Fruit fly (Drosophila melanogaster) whole organism, pupa: ENCODE data around the gene CG32817.

Experiments
- CG10348 ChIP-seq: fragments of 200-800 bp; sonication (Bioruptor generic); IDR thresholded peaks from 2 replicates; pipeline ENCODE4 v1.3.6; 2022; ENCODE audit warnings: missing biosample characterization, missing genetic modification characterization
- CG12605 ChIP-seq: fragments of 200-800 bp; sonication (Bioruptor generic); IDR thresholded peaks from 2 replicates; pipeline ENCODE4 v1.3.6; 2022; ENCODE audit warnings: missing biosample characterization, missing genetic modification characterization
- CG13204 ChIP-seq: fragments of 200-800 bp; sonication (Bioruptor generic); optimal IDR thresholded peaks from 2 replicates; lab custom pipeline; 2018; ENCODE audit warnings: missing biosample characterization, mild to moderate bottlenecking, missing genetic modification characterization, moderate library complexity
- CG14655 ChIP-seq: fragments of 200-800 bp; sonication (Bioruptor generic); optimal IDR thresholded peaks from 3 replicates; lab custom pipeline; 2017; ENCODE audit warnings: mild to moderate bottlenecking, missing biosample characterization, missing genetic modification reagents, missing genetic modification characterization
- CG15710 ChIP-seq: fragments of 200-800 bp; sonication (Bioruptor generic); optimal IDR thresholded peaks from 2 replicates; lab custom pipeline; 2018; ENCODE audit warnings: missing biosample characterization, mild to moderate bottlenecking, missing genetic modification characterization, moderate library complexity
- CG17806 ChIP-seq: fragments of 200-800 bp; sonication (Bioruptor generic); optimal IDR thresholded peaks from 2 replicates; lab custom pipeline; 2018; ENCODE audit warnings: missing biosample characterization, mild to moderate bottlenecking, missing genetic modification characterization, moderate library complexity
- CG32121 ChIP-seq: fragments of 200-800 bp; sonication (Bioruptor generic); IDR thresholded peaks from 2 replicates; pipeline ENCODE4 v1.3.6; 2022; ENCODE audit warnings: missing biosample characterization, missing genetic modification characterization
- CG34367 ChIP-seq: fragments of 200-800 bp; sonication (Bioruptor generic); optimal IDR thresholded peaks from 2 replicates; lab custom pipeline; 2018; ENCODE audit warnings: missing biosample characterization, mild to moderate bottlenecking, missing genetic modification characterization
- CG4496 ChIP-seq: fragments of 200-800 bp; sonication (Bioruptor generic); IDR thresholded peaks from 3 replicates; pipeline ENCODE4 v1.3.6; 2022; ENCODE audit warnings: missing biosample characterization, missing genetic modification characterization
- CG8159 ChIP-seq: fragments of 200-800 bp; sonication (Bioruptor generic); optimal IDR thresholded peaks from 3 replicates; lab custom pipeline; 2018; ENCODE audit warnings: missing biosample characterization, mild to moderate bottlenecking, missing genetic modification characterization, moderate library complexity
- CG8301 ChIP-seq: fragments of 200-800 bp; sonication (Bioruptor generic); optimal IDR thresholded peaks from 2 replicates; lab custom pipeline; 2018; ENCODE audit warnings: missing biosample characterization, mild to moderate bottlenecking, missing genetic modification characterization
- CG9948 ChIP-seq: fragments of 200-800 bp; sonication (Bioruptor generic); optimal IDR thresholded peaks from 2 replicates; lab custom pipeline; 2018; ENCODE audit warnings: missing biosample characterization, mild to moderate bottlenecking, missing genetic modification characterization, moderate library complexity
- D1 ChIP-seq: fragments of 200-800 bp; sonication (Bioruptor generic); optimal IDR thresholded peaks from 2 replicates; lab custom pipeline; 2018; ENCODE audit warnings: missing biosample characterization, mild to moderate bottlenecking, missing genetic modification characterization, moderate library complexity
- EcR ChIP-seq: fragments of 200-800 bp; sonication (Bioruptor generic); optimal IDR thresholded peaks from 3 replicates; lab custom pipeline; 2019; ENCODE audit warnings: missing biosample characterization, missing genetic modification characterization, mild to moderate bottlenecking, moderate library complexity, missing genetic modification reagents
- Ets98B ChIP-seq: fragments of 200-800 bp; sonication (Bioruptor generic); IDR thresholded peaks from 2 replicates; pipeline ENCODE4 v1.3.6; 2022; ENCODE audit warnings: missing biosample characterization, missing genetic modification characterization
- Pif1A ChIP-seq: fragments of 200-800 bp; sonication (Bioruptor generic); optimal IDR thresholded peaks from 3 replicates; lab custom pipeline; 2016; ENCODE audit warnings: missing biosample characterization, missing genetic modification characterization
- Pif1B ChIP-seq: fragments of 200-800 bp; sonication (Bioruptor generic); optimal IDR thresholded peaks from 3 replicates; lab custom pipeline; 2016; ENCODE audit warnings: missing biosample characterization, missing genetic modification characterization
- Snoo ChIP-seq: fragments of 200-800 bp; sonication (Bioruptor generic); optimal IDR thresholded peaks from 3 replicates; lab custom pipeline; 2017; ENCODE audit warnings: missing biosample characterization, mild to moderate bottlenecking, missing genetic modification characterization, inconsistent platforms
- fd96Ca ChIP-seq: fragments of 200-800 bp; sonication (Bioruptor generic); IDR thresholded peaks from 3 replicates; pipeline ENCODE4 v1.3.6; 2022; ENCODE audit warnings: missing biosample characterization, missing genetic modification characterization
- gl ChIP-seq: fragments of 200-800 bp; sonication (Bioruptor generic); optimal IDR thresholded peaks from 2 replicates; lab custom pipeline; 2018; ENCODE audit warnings: missing biosample characterization, mild to moderate bottlenecking, missing genetic modification characterization
- rn ChIP-seq: fragments of 200-800 bp; sonication (Bioruptor generic); IDR thresholded peaks from 2 replicates; pipeline ENCODE4 v1.3.6; 2022; ENCODE audit warnings: missing biosample characterization, missing genetic modification characterization

The CG32817 gene

DNA sequence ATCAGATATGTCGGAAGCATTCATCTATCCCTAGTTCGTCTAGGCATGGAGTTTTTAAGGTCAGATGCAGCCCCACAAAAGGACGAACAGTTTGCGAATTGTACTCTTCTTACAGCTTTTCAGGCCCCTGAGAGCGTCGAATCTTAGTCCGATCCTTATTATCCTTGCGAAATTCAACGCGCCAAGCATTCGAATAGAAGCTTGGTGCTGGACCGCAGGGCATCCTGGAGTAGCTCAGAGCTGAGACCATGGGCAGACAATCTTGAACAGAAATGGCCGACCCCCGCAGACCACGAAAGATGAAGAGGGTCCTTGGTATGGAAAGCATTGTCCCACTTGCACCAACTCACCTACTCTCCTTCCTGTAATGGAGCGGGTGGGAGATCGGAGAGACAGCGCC lies at the start of gene CG32817:
CG32817 (plus strand) TSS at position 301 of the 400 bp plus-strand sequence.
- no peak for TF ChIP-seq CG32121
- no peak for TF ChIP-seq EcR (GFP tag; lab: Kevin White, UChicago)
- no peak for TF ChIP-seq CG8159 (tag; lab: Kevin White, UChicago)
- no peak for TF ChIP-seq Snoo (tag; lab: Kevin White, UChicago)
- TF ChIP-seq CG14655 (GFP tag; lab: Kevin White, UChicago), result no peak
- TF ChIP-seq CG15710 (tag; lab: Kevin White, UChicago), result no peak
- no peak for TF ChIP-seq CG10348 (GFP tag; lab: Robert Waterston, UW)
- TF ChIP-seq CG13204, result no peak
- TF ChIP-seq Pif1A (GFP tag; lab: Kevin White, UChicago), result no peak
- TF ChIP-seq Pif1B (GFP tag; lab: Kevin White, UChicago), result no peak
- TF ChIP-seq Ets98B (GFP tag; lab: Robert Waterston, UW), result no peak

DNA sequence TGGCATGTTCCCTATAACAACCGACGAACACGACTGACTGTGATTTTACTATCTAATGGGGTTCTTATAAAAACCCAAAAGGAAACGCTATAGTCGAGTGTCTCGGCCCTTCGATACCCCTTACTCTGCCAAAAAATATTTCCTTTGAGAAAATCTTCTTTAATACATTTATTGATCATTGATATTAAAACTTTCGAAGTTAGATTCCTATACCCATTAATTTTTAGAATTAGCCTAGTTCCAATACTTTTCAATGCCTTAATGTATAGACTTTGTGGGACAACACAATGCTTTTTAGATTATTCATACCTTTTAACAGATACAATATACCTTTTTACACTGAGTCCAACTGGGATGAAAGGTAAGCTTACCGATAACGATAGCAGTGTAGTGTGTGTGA lies 41.5 kb upstream of the CG32817 start, which contains the start of gene Pgcl:
Pgcl (minus strand) TSS at position 45 of the 400 bp plus-strand sequence.
- TF ChIP-seq CG15710 (tag; lab: Kevin White, UChicago), result no peak
- no peak for TF ChIP-seq CG8159 (tag; lab: Kevin White, UChicago)
- no peak for TF ChIP-seq CG4496 (GFP tag; lab: Robert Waterston, UW)
- TF ChIP-seq Snoo (tag; lab: Kevin White, UChicago), result no peak

DNA sequence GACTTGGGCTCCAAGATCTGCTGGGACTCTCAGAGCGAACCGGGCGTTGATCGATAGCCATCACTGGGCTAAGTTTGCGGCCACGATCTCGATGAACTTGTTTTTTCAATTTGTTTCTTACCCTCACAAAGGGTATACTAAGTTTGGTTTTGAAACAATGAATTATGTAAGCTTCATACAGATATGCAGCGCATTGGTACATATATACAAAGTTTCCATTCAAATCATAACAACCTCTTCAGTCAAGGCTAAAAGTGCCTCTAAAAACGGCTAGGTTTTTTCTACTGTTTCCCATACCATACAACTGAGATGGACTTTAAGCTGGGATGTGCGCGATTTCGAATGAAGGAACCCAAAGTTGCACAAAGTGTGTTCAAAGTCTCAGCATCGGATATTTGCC lies 37.6 kb upstream of the CG32817 start:
- TF ChIP-seq Ets98B (GFP tag; lab: Robert Waterston, UW), result no peak
- peak; percentile 1 for TF ChIP-seq CG8159 (tag; lab: Kevin White, UChicago)

DNA sequence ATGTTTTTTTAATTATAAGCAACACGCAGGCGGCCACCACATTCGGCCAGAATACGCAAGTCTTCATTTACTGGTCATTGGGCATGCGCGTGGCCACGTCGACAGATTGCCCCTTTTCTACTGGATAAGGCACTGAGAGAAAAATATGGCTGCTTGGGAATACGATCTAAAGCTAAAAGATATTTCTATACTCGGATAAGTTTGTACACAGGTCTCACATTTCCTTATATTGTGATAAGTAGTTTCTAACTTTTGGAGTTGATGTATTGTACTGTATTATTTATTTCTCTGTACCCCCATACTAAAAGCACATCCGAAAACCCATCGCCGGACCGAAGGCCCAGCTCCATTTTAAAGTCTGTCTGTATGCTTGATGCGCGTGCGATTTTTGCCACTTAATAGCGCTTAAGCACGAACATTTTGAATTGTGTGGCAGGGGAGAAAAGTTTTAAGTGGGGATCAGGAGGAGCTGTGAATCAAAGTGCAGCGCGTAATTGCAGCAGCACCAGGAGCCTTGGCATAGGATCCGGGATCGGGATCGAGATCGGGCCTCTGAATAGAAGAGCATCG lies 34.8 kb upstream of the CG32817 start:
- peak; percentile 11 for TF ChIP-seq CG13204
- TF ChIP-seq fd96Ca (GFP tag; lab: Robert Waterston, UW), result no peak
- no peak for TF ChIP-seq CG32121
- no peak for TF ChIP-seq Ets98B (GFP tag; lab: Robert Waterston, UW)
- peak; percentile 73 for TF ChIP-seq CG9948 (tag; lab: Kevin White, UChicago)
- peak; percentile 78 for TF ChIP-seq CG15710 (tag; lab: Kevin White, UChicago)
- no peak for TF ChIP-seq CG10348 (GFP tag; lab: Robert Waterston, UW)
- TF ChIP-seq Pif1A (GFP tag; lab: Kevin White, UChicago), result peak; percentile 46
- TF ChIP-seq CG17806, result peak; percentile 80
- TF ChIP-seq CG14655 (GFP tag; lab: Kevin White, UChicago), result peak; percentile 61
- peak; percentile 23 for TF ChIP-seq D1
- peak; percentile 80 for TF ChIP-seq CG8159 (tag; lab: Kevin White, UChicago)
- peak; percentile 74 for TF ChIP-seq CG34367 (tag; lab: Kevin White, UChicago)
- TF ChIP-seq rn, result no peak
- peak; percentile 44; the same call in 1 of the 3 replicates for TF ChIP-seq CG4496 (GFP tag; lab: Robert Waterston, UW)
- peak; percentile 70 for TF ChIP-seq Pif1B (GFP tag; lab: Kevin White, UChicago)
- TF ChIP-seq CG8301, result peak; percentile 28
- no peak for TF ChIP-seq EcR (GFP tag; lab: Kevin White, UChicago)
- peak; percentile 40 for TF ChIP-seq Snoo (tag; lab: Kevin White, UChicago)
- peak; percentile 60 for TF ChIP-seq gl (tag; lab: Kevin White, UChicago)
- TF ChIP-seq CG12605, result no peak

DNA sequence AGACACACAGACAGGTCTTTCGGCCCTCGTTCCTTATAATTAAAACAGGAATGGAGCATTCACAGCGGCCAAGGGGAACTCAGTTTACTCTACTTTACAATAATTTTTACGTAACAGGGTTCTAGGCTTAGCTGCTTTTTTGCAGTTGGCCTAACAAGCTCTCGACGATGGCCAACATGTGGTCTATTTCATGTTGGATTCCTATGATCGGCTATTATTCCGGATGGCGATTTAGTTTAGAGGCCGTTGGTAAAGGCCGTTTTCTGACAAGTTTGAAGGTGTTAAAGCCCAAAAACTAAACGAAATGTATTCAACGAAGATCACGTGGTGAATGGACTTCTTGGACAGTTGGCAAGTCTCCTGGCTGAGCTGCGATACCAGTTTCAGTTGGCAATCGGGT lies 32.9 kb upstream of the CG32817 start:
- TF ChIP-seq D1 (no peak), Pif1B (GFP tag; lab: Kevin White, UChicago) (no peak), CG17806 (no peak), rn (no peak), CG15710 (tag; lab: Kevin White, UChicago) (peak; percentile 40), Pif1A (GFP tag; lab: Kevin White, UChicago) (no peak), CG13204 (no peak), EcR (GFP tag; lab: Kevin White, UChicago) (peak; percentile 44), gl (tag; lab: Kevin White, UChicago) (no peak), CG14655 (GFP tag; lab: Kevin White, UChicago) (peak; percentile 13), CG8301 (peak; percentile 17), CG10348 (GFP tag; lab: Robert Waterston, UW) (no peak), Ets98B (GFP tag; lab: Robert Waterston, UW) (no peak), CG12605 (no peak), CG4496 (GFP tag; lab: Robert Waterston, UW) (no peak), CG8159 (tag; lab: Kevin White, UChicago) (peak; percentile 51), CG9948 (tag; lab: Kevin White, UChicago) (peak; percentile 1), Snoo (tag; lab: Kevin White, UChicago) (peak; percentile 38), CG32121 (no peak), fd96Ca (GFP tag; lab: Robert Waterston, UW) (no peak), CG34367 (tag; lab: Kevin White, UChicago) (no peak)

DNA sequence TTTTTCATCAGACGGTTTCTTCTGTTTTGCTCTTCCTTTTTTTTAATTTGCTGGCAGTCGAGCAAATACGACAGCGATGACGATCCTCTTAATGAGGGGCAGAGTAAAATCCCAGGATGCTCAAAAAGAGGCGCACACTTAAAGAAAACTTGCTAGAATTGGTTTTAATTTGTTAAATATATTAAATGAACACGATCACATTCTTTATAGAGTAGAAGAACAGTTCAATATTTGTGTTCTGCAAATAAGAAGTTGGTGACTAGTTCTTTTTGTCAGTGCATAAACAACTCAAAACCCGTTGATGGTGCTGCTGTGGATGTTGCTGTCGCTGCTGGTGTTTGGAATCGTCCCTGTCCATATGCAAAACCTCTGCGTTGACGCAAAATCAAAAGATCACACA lies 30.6 kb upstream of the CG32817 start:
- TF ChIP-seq CG32121 (no peak), CG10348 (GFP tag; lab: Robert Waterston, UW) (no peak), CG15710 (tag; lab: Kevin White, UChicago) (peak; percentile 69), CG13204 (peak; percentile 1), EcR (GFP tag; lab: Kevin White, UChicago) (no peak), CG9948 (tag; lab: Kevin White, UChicago) (peak; percentile 61), CG12605 (0 out of 2 replicates have a peak, but pooled peaks have one; percentile 19), CG17806 (peak; percentile 71), Snoo (tag; lab: Kevin White, UChicago) (peak; percentile 57), D1 (no peak), CG4496 (GFP tag; lab: Robert Waterston, UW) (peak; percentile 41; the same call in 1 of the 3 replicates), Pif1B (GFP tag; lab: Kevin White, UChicago) (peak; percentile 62), CG8159 (tag; lab: Kevin White, UChicago) (peak; percentile 73), CG34367 (tag; lab: Kevin White, UChicago) (peak; percentile 66), Ets98B (GFP tag; lab: Robert Waterston, UW) (no peak), CG14655 (GFP tag; lab: Kevin White, UChicago) (peak; percentile 72), Pif1A (GFP tag; lab: Kevin White, UChicago) (peak; percentile 74), gl (tag; lab: Kevin White, UChicago) (peak; percentile 37), rn (no peak), CG8301 (peak; percentile 49), fd96Ca (GFP tag; lab: Robert Waterston, UW) (no peak)
- TF ChIP-seq, all 21 proteins: peak for 14
